Fruit fly (Drosophila melanogaster) S2 (cell line): ENCODE measurements around the gene CG45218.

Source experiments
- CG8478 ChIP-seq: fragments of >200 bp; optimal IDR thresholded peaks from 2 replicates; lab custom pipeline; 2018
- CTCF ChIP-seq, 2 experiments: fragments of >200 bp; optimal IDR thresholded peaks; 2 replicates each; lab custom pipeline; 2018

dm6 chr3R:15316326-15316725 lies 25.7 kb upstream of the CG45218 start, which contains the start of gene CG14866:
- no peak for TF ChIP-seq CG8478
- TF ChIP-seq CTCF (optimal IDR thresholded peaks at IDR 0.05; lab: Kevin White, UChicago): no peak
